Worm (Caenorhabditis elegans) whole organism, young adult: Measurements from ENCODE around the gene ZK1290.1.

Experiments
- B0261.1 ChIP-seq: sonication (generic microtip); optimal IDR thresholded peaks from 2 replicates; lab custom pipeline; 2016; ENCODE audit warnings: mild to moderate bottlenecking, missing genetic modification characterization, moderate library complexity, missing compliant biosample characterization
- F23B12.7 ChIP-seq: sonication (generic microtip); optimal IDR thresholded peaks from 2 replicates; lab custom pipeline; 2017; ENCODE audit warnings: missing genetic modification characterization, mild to moderate bottlenecking, missing compliant biosample characterization, antibody characterized with exemption, moderate library complexity; ENCODE audit not compliant: insufficient read depth
- F39B2.1 ChIP-seq: fragments of 200-800 bp; sonication (Bioruptor generic); IDR thresholded peaks from 2 replicates; pipeline ENCODE4 v1.3.6; 2022; ENCODE audit warnings: missing genetic modification reagents, missing genetic modification characterization, missing compliant biosample characterization
- Y95B8A.8 ChIP-seq: fragments of 200-800 bp; sonication (Bioruptor generic); IDR thresholded peaks from 2 replicates; pipeline ENCODE4 v1.3.6; 2022; ENCODE audit warnings: missing genetic modification reagents, missing genetic modification characterization, missing compliant biosample characterization
- ccch-3 ChIP-seq: fragments of 200-800 bp; sonication (Bioruptor generic); optimal IDR thresholded peaks from 2 replicates; lab custom pipeline; 2018; ENCODE audit warnings: mild to moderate bottlenecking, missing genetic modification characterization, missing compliant biosample characterization
- efl-1 ChIP-seq: fragments of 150-350 bp; optimal IDR thresholded peaks from 2 replicates; lab custom pipeline; 2014; ENCODE audit warnings: missing biosample characterization, missing genetic modification reagents, missing genetic modification characterization
- ekl-4 ChIP-seq: fragments of 200-800 bp; sonication (Bioruptor generic); IDR thresholded peaks from 2 replicates; pipeline ENCODE4 v1.3.6; 2022; ENCODE audit warnings: missing genetic modification reagents, missing genetic modification characterization, missing compliant biosample characterization
- fkh-3 ChIP-seq: sonication (generic microtip); optimal IDR thresholded peaks from 2 replicates; lab custom pipeline; 2016; ENCODE audit warnings: mild to moderate bottlenecking, missing genetic modification characterization, missing compliant biosample characterization
- lin-26 ChIP-seq: fragments of 200-800 bp; sonication (Bioruptor generic); IDR thresholded peaks from 2 replicates; pipeline ENCODE4 v1.3.6; 2022; ENCODE audit warnings: missing genetic modification reagents, missing genetic modification characterization, missing compliant biosample characterization
- lin-35 ChIP-seq, 3 experiments: fragments of 150-350 bp in 2 of 3; sonication (generic microtip) in 1 of 3; optimal IDR thresholded peaks; 2 replicates each; lab custom pipeline; 2014 to 2018; ENCODE audit warnings: missing biosample characterization in 3 of 3, missing genetic modification characterization in 3 of 3, missing genetic modification reagents in 3 of 3
- mxl-1 ChIP-seq: sonication (generic microtip); optimal IDR thresholded peaks from 2 replicates; lab custom pipeline; 2016; ENCODE audit warnings: missing genetic modification characterization, missing compliant biosample characterization
- nhr-120 ChIP-seq: fragments of 200-800 bp; sonication (Bioruptor generic); IDR thresholded peaks from 2 replicates; pipeline ENCODE4 v1.3.6; 2022; ENCODE audit warnings: missing genetic modification characterization, missing compliant biosample characterization
- pha-4 ChIP-seq: fragments of 150-350 bp; sonication (generic microtip); optimal IDR thresholded peaks from 2 replicates; lab custom pipeline; 2014; ENCODE audit warnings: missing biosample characterization, missing genetic modification reagents, missing genetic modification characterization
- sptf-2 ChIP-seq: fragments of 200-800 bp; sonication (Bioruptor generic); optimal IDR thresholded peaks from 2 replicates; lab custom pipeline; 2018; ENCODE audit warnings: mild to moderate bottlenecking, missing genetic modification characterization, missing compliant biosample characterization
- tbp1 ChIP-seq: fragments of 200-800 bp; sonication (Bioruptor generic); optimal IDR thresholded peaks from 2 replicates; lab custom pipeline; 2018; ENCODE audit warnings: mild to moderate bottlenecking, missing genetic modification characterization, missing compliant biosample characterization
- ztf-25 ChIP-seq: fragments of 200-800 bp; sonication (Bioruptor generic); IDR thresholded peaks from 2 replicates; pipeline ENCODE4 v1.3.6; 2022; ENCODE audit warnings: missing genetic modification reagents, missing genetic modification characterization, missing compliant biosample characterization

ZK1290.1 gene

ce11 chrII:7607953-7608352 lies 46.4 kb downstream of the ZK1290.1 start, which contains the start of gene lips-17:
Gene lips-17, plus strand, starts transcription at chrII:7608253.
- TF ChIP-seq F23B12.7 (tag; lab: Kevin White, UChicago), result no peak
- no peak for TF ChIP-seq lin-35 (GFP tag; optimal IDR thresholded peaks at IDR 0.05; lab: Kevin White, UChicago)
- no peak for TF ChIP-seq pha-4 (tag; lab: Kevin White, UChicago)
- TF ChIP-seq Y95B8A.8 (GFP tag; lab: Robert Waterston, UW), result no peak
- TF ChIP-seq nhr-120, result no peak
- no peak for TF ChIP-seq ccch-3 (GFP tag; lab: Kevin White, UChicago)
- no peak for TF ChIP-seq mxl-1 (tag; lab: Kevin White, UChicago)
- no peak for TF ChIP-seq B0261.1
- no peak for TF ChIP-seq tbp1 (GFP tag; lab: Kevin White, UChicago)
- TF ChIP-seq ztf-25 (GFP tag; lab: Robert Waterston, UW), result no peak
- TF ChIP-seq ekl-4 (GFP tag; lab: Robert Waterston, UW), result no peak
- TF ChIP-seq efl-1, result no peak
- no peak for TF ChIP-seq fkh-3
- TF ChIP-seq lin-26 (GFP tag; lab: Robert Waterston, UW), result no peak
- TF ChIP-seq sptf-2, result no peak
- TF ChIP-seq F39B2.1 (GFP tag; lab: Robert Waterston, UW), result no peak
